Worm (Caenorhabditis elegans) whole organism, early embryonic: Measurements from ENCODE around the gene ZK218.4.

ENCODE experiments used
- B0310.2 ChIP-seq: sonication (generic microtip); optimal IDR thresholded peaks from 2 replicates; lab custom pipeline; 2016; ENCODE audit warnings: mild to moderate bottlenecking, missing genetic modification characterization, missing compliant biosample characterization
- ama-1 ChIP-seq: fragments of 150-350 bp; optimal IDR thresholded peaks from 2 replicates; lab custom pipeline; 2014
- ceh-13 ChIP-seq: fragments of 200-800 bp; sonication (Bioruptor generic); optimal IDR thresholded peaks from 2 replicates; lab custom pipeline; 2018; ENCODE audit warnings: mild to moderate bottlenecking, missing genetic modification characterization, missing compliant biosample characterization
- ceh-36 ChIP-seq: sonication (generic microtip); optimal IDR thresholded peaks from 2 replicates; lab custom pipeline; 2016; ENCODE audit warnings: missing genetic modification characterization, inconsistent platforms, missing compliant biosample characterization
- ets-7 ChIP-seq: sonication (generic microtip); optimal IDR thresholded peaks from 2 replicates; lab custom pipeline; 2016; ENCODE audit warnings: missing genotype, missing genetic modification characterization, missing compliant biosample characterization
- flt-1 ChIP-seq: fragments of 200-800 bp; sonication (Bioruptor generic); IDR thresholded peaks from 2 replicates; pipeline ENCODE4 v1.3.6; 2022; ENCODE audit warnings: missing genetic modification characterization, missing compliant biosample characterization
- hmbx-1 ChIP-seq: sonication (generic microtip); optimal IDR thresholded peaks from 2 replicates; lab custom pipeline; 2016; ENCODE audit warnings: mild to moderate bottlenecking, missing genetic modification characterization, missing compliant biosample characterization
- hmg-4 ChIP-seq: fragments of 200-800 bp; sonication (Bioruptor generic); optimal IDR thresholded peaks from 2 replicates; lab custom pipeline; 2018; ENCODE audit warnings: mild to moderate bottlenecking, missing genetic modification characterization, missing compliant biosample characterization
- hnd-1 ChIP-seq: sonication (generic microtip); optimal IDR thresholded peaks from 2 replicates; lab custom pipeline; 2016; ENCODE audit warnings: missing genetic modification characterization, missing compliant biosample characterization
- pes-1 ChIP-seq: fragments of 200-800 bp; sonication (Bioruptor generic); IDR thresholded peaks from 2 replicates; pipeline ENCODE4 v1.3.6; 2022; ENCODE audit warnings: missing genetic modification reagents, missing genetic modification characterization, missing compliant biosample characterization
- scrt-1 ChIP-seq: fragments of 200-800 bp; sonication (Bioruptor generic); IDR thresholded peaks from 2 replicates; pipeline ENCODE4 v1.3.6; 2022; ENCODE audit warnings: missing genetic modification characterization, missing compliant biosample characterization

ZK218.4 gene

DNA sequence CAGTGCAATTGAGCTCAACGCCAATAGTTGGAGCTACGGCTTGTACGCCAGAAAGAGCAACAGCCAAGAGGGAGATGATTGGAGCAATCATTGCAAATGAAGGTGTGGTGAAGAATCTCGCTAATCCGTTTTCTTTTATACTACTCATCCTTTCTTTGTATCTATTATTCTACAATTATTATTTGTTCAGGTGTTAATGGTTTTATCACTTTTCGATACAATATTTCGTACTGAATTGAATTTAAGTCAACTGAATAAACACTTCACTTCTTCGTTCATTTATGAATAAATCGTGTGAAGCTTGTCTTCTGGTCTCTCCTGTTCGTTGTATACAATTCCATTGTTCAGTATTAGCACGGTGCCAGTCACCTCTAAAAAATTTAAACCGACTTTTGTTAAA, 9.7 kb downstream of the ZK218.4 start, which contains the start of gene ZK218.11:
Gene ZK218.11 (minus strand): TSS at position 101 of the 400 bp plus-strand sequence.
- TF ChIP-seq ceh-13 (GFP tag; lab: Kevin White, UChicago): no peak
- no peak for TF ChIP-seq ceh-36 (tag; lab: Kevin White, UChicago)
- no peak for TF ChIP-seq pes-1 (GFP tag; lab: Robert Waterston, UW)
- no peak for TF ChIP-seq hmg-4 (GFP tag; lab: Kevin White, UChicago)
- TF ChIP-seq hnd-1 (tag; lab: Kevin White, UChicago): no peak
- no peak for TF ChIP-seq ets-7 (tag; lab: Kevin White, UChicago)
- no peak for TF ChIP-seq flt-1 (GFP tag; lab: Robert Waterston, UW)
- no peak for TF ChIP-seq B0310.2 (tag; lab: Kevin White, UChicago)
- TF ChIP-seq ama-1 (lab: Kevin White, UChicago): no peak
- TF ChIP-seq hmbx-1 (tag; lab: Kevin White, UChicago): no peak
- TF ChIP-seq scrt-1: no peak
